Fruit fly (Drosophila melanogaster): Measurements from ENCODE around the gene Mur29B.

Gene Mur29B

dm6 chr2L:8362273-8362954 is 10.4 kb downstream of the Mur29B start, which contains the start of gene CG7627 (continued):
- TF ChIP-seq da (GFP tag; optimal IDR thresholded peaks at IDR 0.05) (peak; percentile 19), row (GFP tag; IDR thresholded peaks at IDR 0.05) (peak; percentile 94), CG17568 (GFP tag; optimal IDR thresholded peaks at IDR 0.05) (peak; percentile 45), CHES-1-like (GFP tag; optimal IDR thresholded peaks at IDR 0.05) (peak; percentile 84), pho (GFP tag; optimal IDR thresholded peaks at IDR 0.05) (peak; percentile 59), CG6683 (GFP tag; optimal IDR thresholded peaks at IDR 0.05) (peak; percentile 63), Drgx (GFP tag; IDR thresholded peaks at IDR 0.05) (peak; percentile 76), Aef1 (GFP tag; IDR thresholded peaks at IDR 0.05) (peak; percentile 75), Lim3 (GFP tag; IDR thresholded peaks at IDR 0.05) (no peak), Bgb (GFP tag; IDR thresholded peaks at IDR 0.05; ENCODE audit: partially characterized antibody) (peak; percentile 38; the same call in 1 of the 2 replicates), abd-A (tag; optimal IDR thresholded peaks at IDR 0.05) (peak; percentile 2), CG7963 (GFP tag; IDR thresholded peaks at IDR 0.05; ENCODE audit: partially characterized antibody) (no peak), CG10543 (GFP tag; optimal IDR thresholded peaks at IDR 0.05) (peak; percentile 87), CG2199 (GFP tag; IDR thresholded peaks at IDR 0.05) (no peak), CG17912 (GFP tag; optimal IDR thresholded peaks at IDR 0.05) (peak; percentile 24), tap (tag; optimal IDR thresholded peaks at IDR 0.05) (peak; percentile 57), tin (GFP tag; optimal IDR thresholded peaks at IDR 0.05) (peak; percentile 68)

- TF ChIP-seq Dbx (GFP tag; IDR thresholded peaks at IDR 0.05): no peak
- peak; percentile 63 for TF ChIP-seq Elba2 (GFP tag; optimal IDR thresholded peaks at IDR 0.05)
- TF ChIP-seq CG8765 (GFP tag; IDR thresholded peaks at IDR 0.05): 0 out of 2 replicates have a peak, but pooled peaks have one; percentile 9
- TF ChIP-seq Oaz (GFP tag; IDR thresholded peaks at IDR 0.05): no peak
- TF ChIP-seq sug (tag; optimal IDR thresholded peaks at IDR 0.05): peak; percentile 77
- TF ChIP-seq insv (GFP tag; optimal IDR thresholded peaks at IDR 0.05): peak in 1 of 2 experiments; percentile 67
- no peak for TF ChIP-seq HLH54F (GFP tag; optimal IDR thresholded peaks at IDR 0.05)
- TF ChIP-seq exex (tag; optimal IDR thresholded peaks at IDR 0.05): peak; percentile 5
- peak; percentile 37 for TF ChIP-seq Med (GFP tag)
Observed at dm6 chr2L:8362955-8363285, 10.9 kb downstream of the Mur29B start.

dm6 chr2L:8364006-8364956 is 12.3 kb downstream of the Mur29B start, which contains the start of the genes RpS13 and CSN8:
Gene RpS13 (minus strand): TSS chr2L:8364662.
Gene CSN8 (plus strand): TSS chr2L:8364855.
- TF ChIP-seq CG12769 (tag; optimal IDR thresholded peaks at IDR 0.05) (no peak), CG6813 (GFP tag; optimal IDR thresholded peaks at IDR 0.05) (no peak), Sox100B (GFP tag; optimal IDR thresholded peaks at IDR 0.05) (no peak), CG3281 (GFP tag; optimal IDR thresholded peaks at IDR 0.05) (peak; percentile 55), CG1603 (tag; optimal IDR thresholded peaks at IDR 0.05) (peak; percentile 62), CG7357 (GFP tag; IDR thresholded peaks at IDR 0.05) (0 out of 3 replicates have a peak, but pooled peaks have one; percentile 11), Vsx1 (GFP tag; optimal IDR thresholded peaks at IDR 0.05) (peak; percentile 46), da (GFP tag; optimal IDR thresholded peaks at IDR 0.05) (no peak), CG12942 (GFP tag; optimal IDR thresholded peaks at IDR 0.05) (no peak), CG42726 (GFP tag; IDR thresholded peaks at IDR 0.05; ENCODE audit: partially characterized antibody) (peak; percentile 80), CG12299 (tag; optimal IDR thresholded peaks at IDR 0.05) (peak; percentile 56), PHDP (tag; optimal IDR thresholded peaks at IDR 0.05) (peak; percentile 23), CG10267 (tag; optimal IDR thresholded peaks at IDR 0.05) (peak; percentile 63), gcm (GFP tag; optimal IDR thresholded peaks at IDR 0.05) (peak; percentile 3), gcm2 (GFP tag; optimal IDR thresholded peaks at IDR 0.05) (no peak), dpn (GFP tag; optimal IDR thresholded peaks at IDR 0.05) (no peak), CG17829 (tag; optimal IDR thresholded peaks at IDR 0.05) (peak; percentile 60), CG18011 (GFP tag; optimal IDR thresholded peaks at IDR 0.05) (peak; percentile 94), Asciz (GFP tag; optimal IDR thresholded peaks at IDR 0.05) (peak; percentile 37), Dip2 (GFP tag; IDR thresholded peaks at IDR 0.05) (no peak)
